Worm (Caenorhabditis elegans) whole organism, early embryonic: Measurements from ENCODE around the gene F10C1.8.

ENCODE experiments used
- ama-1 ChIP-seq: fragments of 150-350 bp; optimal IDR thresholded peaks from 2 replicates; lab custom pipeline; 2014
- hmbx-1 ChIP-seq: sonication (generic microtip); optimal IDR thresholded peaks from 2 replicates; lab custom pipeline; 2016; ENCODE audit warnings: mild to moderate bottlenecking, missing genetic modification characterization, missing compliant biosample characterization
- tbx-11 ChIP-seq: fragments of 200-800 bp; sonication (Bioruptor generic); IDR thresholded peaks from 2 replicates; pipeline ENCODE4 v1.3.6; 2022; ENCODE audit warnings: missing genetic modification characterization, missing compliant biosample characterization

DNA sequence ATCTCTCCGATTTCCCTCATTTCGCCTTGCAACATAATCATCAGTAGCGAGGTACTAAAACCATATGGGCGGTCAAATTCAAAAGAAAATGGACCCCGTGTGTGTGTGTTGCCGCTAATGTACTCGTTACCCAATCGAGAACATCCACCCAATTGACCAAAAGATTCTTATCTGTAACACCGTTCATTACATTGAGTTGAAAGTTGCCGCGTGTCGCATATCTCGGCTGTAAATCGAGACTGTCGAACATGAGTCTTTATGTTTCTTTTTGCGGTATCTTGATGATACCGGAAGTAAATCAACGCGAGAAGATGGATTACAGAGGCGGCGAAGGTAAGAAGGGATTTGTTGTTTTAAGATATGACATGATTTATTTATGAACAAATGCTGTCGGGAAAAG is 18.5 kb upstream of the F10C1.8 start:
- no peak for TF ChIP-seq hmbx-1 (tag; lab: Kevin White, UChicago)
- TF ChIP-seq tbx-11, result no peak
- no peak for TF ChIP-seq ama-1 (lab: Kevin White, UChicago)
